Worm (Caenorhabditis elegans) whole organism, midembryonic: ENCODE data around the gene str-229.

Experiments
- cog-1 ChIP-seq: sonication (generic microtip); optimal IDR thresholded peaks from 2 replicates; lab custom pipeline; 2016; ENCODE audit warnings: missing genetic modification characterization, missing compliant biosample characterization
- ref-1 ChIP-seq: fragments of 200-800 bp; sonication (Bioruptor generic); conservative IDR thresholded peaks from 2 replicates; pipeline ENCODE4 v1.3.6; 2022; ENCODE audit warnings: missing genetic modification reagents, missing genetic modification characterization, missing compliant biosample characterization
- ztf-29 ChIP-seq: fragments of 200-800 bp; sonication (Bioruptor generic); IDR thresholded peaks from 2 replicates; pipeline ENCODE4 v1.3.6; 2022; ENCODE audit warnings: missing genetic modification reagents, missing genetic modification characterization, missing compliant biosample characterization

DNA sequence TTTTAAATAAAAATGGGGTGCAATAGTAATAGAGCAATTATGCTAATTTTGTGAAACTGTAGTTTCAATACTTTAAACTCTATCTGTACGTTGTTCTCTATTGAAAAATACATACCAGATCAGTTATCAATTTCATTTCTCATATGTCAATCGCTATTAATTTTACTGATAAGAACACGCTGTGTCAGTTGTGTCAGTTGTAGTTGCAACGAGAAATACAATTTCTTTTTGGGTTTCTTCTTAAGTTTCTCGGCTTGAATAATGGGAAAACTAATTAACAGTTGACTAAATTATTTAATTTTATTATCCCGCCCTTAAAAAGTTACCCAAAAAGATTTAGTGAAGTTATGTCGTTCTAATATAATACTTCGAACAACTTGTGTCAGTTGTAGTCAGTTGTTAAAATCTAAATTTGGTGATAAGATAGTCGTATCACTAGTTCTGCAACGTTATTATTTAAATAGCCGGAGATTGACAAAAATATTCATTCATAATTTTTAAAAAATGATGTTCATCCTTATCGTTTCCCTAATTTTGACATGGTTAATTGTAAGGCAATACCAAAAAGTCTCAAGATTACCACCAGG lies 33.6 kb upstream of the str-229 start, which contains the start of gene cyp-35A5:
- TF ChIP-seq cog-1 (tag; lab: Kevin White, UChicago) (no peak), ztf-29 (GFP tag; lab: Robert Waterston, UW) (no peak), ref-1 (GFP tag; lab: Robert Waterston, UW) (no peak)
